Worm (Caenorhabditis elegans) whole organism, L1 larva: ENCODE measurements around the gene D1079.1.

Experiments used
- Y116A8C.19 ChIP-seq: sonication (generic microtip); optimal IDR thresholded peaks from 2 replicates; lab custom pipeline; 2016; ENCODE audit warnings: missing compliant biosample characterization, missing genetic modification characterization, borderline replicate concordance
- ama-1 ChIP-seq: fragments of 150-350 bp; optimal IDR thresholded peaks from 2 replicates; lab custom pipeline; 2014
- egl-27 ChIP-seq, 2 experiments: fragments of 150-350 bp in 1 of 2; sonication (generic microtip); optimal IDR thresholded peaks; 3 replicates each; lab custom pipeline; 2017 to 2018; ENCODE audit warnings: missing biosample characterization in 2 of 2, missing genetic modification characterization in 2 of 2, missing genetic modification reagents in 2 of 2
- elt-3 ChIP-seq, 6 experiments: fragments of 150-350 bp in 1 of 6; sonication (generic microtip); optimal IDR thresholded peaks; 2 replicates each; lab custom pipeline; 2017 to 2018; ENCODE audit warnings: missing biosample characterization in 6 of 6, missing genetic modification characterization in 6 of 6, inconsistent platforms in 1 of 6
- hlh-17 ChIP-seq: fragments of 200-800 bp; sonication (Bioruptor generic); optimal IDR thresholded peaks from 2 replicates; lab custom pipeline; 2018; ENCODE audit warnings: missing genetic modification characterization, mild to moderate bottlenecking, missing compliant biosample characterization, moderate library complexity, borderline replicate concordance
- lin-39 ChIP-seq: fragments of 150-350 bp; optimal IDR thresholded peaks from 2 replicates; lab custom pipeline; 2014; ENCODE audit warnings: missing biosample characterization, missing genetic modification reagents, missing genetic modification characterization
- unc-62 ChIP-seq: fragments of 150-350 bp; optimal IDR thresholded peaks from 2 replicates; lab custom pipeline; 2014; ENCODE audit warnings: missing biosample characterization, missing genetic modification reagents, missing genetic modification characterization
- zip-4 ChIP-seq: fragments of 200-800 bp; sonication (Bioruptor generic); optimal IDR thresholded peaks from 2 replicates; lab custom pipeline; 2018; ENCODE audit warnings: mild to moderate bottlenecking, missing genetic modification characterization, moderate library complexity, missing compliant biosample characterization
- ztf-11 ChIP-seq, 2 experiments: sonication (generic microtip); optimal IDR thresholded peaks; 2 replicates each; lab custom pipeline; 2016 to 2017; ENCODE audit warnings: missing genetic modification characterization in 2 of 2, missing biosample characterization in 1 of 2, missing compliant biosample characterization in 1 of 2

The D1079.1 gene

ce11 chrX:4457853-4458322 lies 54.9 kb downstream of the D1079.1 start, which contains the start of gene aps-2 (continued):
- TF ChIP-seq hlh-17 (GFP tag; lab: Kevin White, UChicago) (no peak), ztf-11 (tag; optimal IDR thresholded peaks at IDR 0.05; lab: Kevin White, UChicago) (no peak), egl-27 (tag; optimal IDR thresholded peaks at IDR 0.05; lab: Kevin White, UChicago) (no peak), lin-39 (tag; lab: Kevin White, UChicago) (peak; percentile 28), Y116A8C.19 (no peak), ama-1 (lab: Kevin White, UChicago) (no peak), unc-62 (GFP tag; lab: Kevin White, UChicago) (no peak), zip-4 (GFP tag; lab: Kevin White, UChicago) (no peak), elt-3 (tag; optimal IDR thresholded peaks at IDR 0.05; lab: Kevin White, UChicago) (no peak)
